Worm (Caenorhabditis elegans) whole organism, L3 larva: ENCODE results near the gene T16G12.9.

ENCODE experiments used
- R02D3.7 ChIP-seq: fragments of 150-350 bp; optimal IDR thresholded peaks from 2 replicates; lab custom pipeline; 2014; ENCODE audit warnings: missing biosample characterization, missing genetic modification characterization
- ZK546.5 ChIP-seq: sonication (generic microtip); optimal IDR thresholded peaks from 2 replicates; lab custom pipeline; 2017; ENCODE audit warnings: missing biosample characterization, missing genetic modification characterization
- aly-2 ChIP-seq: fragments of 150-350 bp; optimal IDR thresholded peaks from 2 replicates; lab custom pipeline; 2014; ENCODE audit warnings: missing biosample characterization, missing genetic modification characterization
- ama-1 ChIP-seq: fragments of 150-350 bp; optimal IDR thresholded peaks from 2 replicates; lab custom pipeline; 2018
- ceh-16 ChIP-seq: sonication (generic microtip); optimal IDR thresholded peaks from 2 replicates; lab custom pipeline; 2017; ENCODE audit warnings: missing biosample characterization, missing genetic modification characterization
- ceh-28 ChIP-seq: fragments of 150-350 bp; optimal IDR thresholded peaks from 2 replicates; lab custom pipeline; 2014; ENCODE audit warnings: missing biosample characterization, missing genetic modification reagents, missing genetic modification characterization
- ceh-82 ChIP-seq: fragments of 150-350 bp; optimal IDR thresholded peaks from 2 replicates; lab custom pipeline; 2014; ENCODE audit warnings: missing biosample characterization, missing genetic modification characterization
- ceh-9 ChIP-seq: sonication (generic microtip); optimal IDR thresholded peaks from 2 replicates; lab custom pipeline; 2018; ENCODE audit warnings: missing biosample characterization, missing genetic modification characterization
- daf-12 ChIP-seq: fragments of 150-350 bp; optimal IDR thresholded peaks from 2 replicates; lab custom pipeline; 2014; ENCODE audit warnings: missing biosample characterization, missing genetic modification reagents, missing genetic modification characterization
- egl-27 ChIP-seq: sonication (generic microtip); optimal IDR thresholded peaks from 4 replicates; lab custom pipeline; 2017; ENCODE audit warnings: missing biosample characterization, missing genetic modification reagents, missing genetic modification characterization
- egl-5 ChIP-seq: fragments of 150-350 bp; optimal IDR thresholded peaks from 2 replicates; lab custom pipeline; 2017; ENCODE audit warnings: missing biosample characterization, missing genetic modification reagents, missing genetic modification characterization, inconsistent platforms
- elt-1 ChIP-seq: fragments of 150-350 bp; optimal IDR thresholded peaks from 2 replicates; lab custom pipeline; 2014; ENCODE audit warnings: missing biosample characterization, missing genetic modification characterization
- elt-2 ChIP-seq: sonication (generic microtip); optimal IDR thresholded peaks from 2 replicates; lab custom pipeline; 2016; ENCODE audit warnings: missing genetic modification reagents, mild to moderate bottlenecking, missing genetic modification characterization, missing compliant biosample characterization
- elt-3 ChIP-seq, 3 experiments: fragments of 150-350 bp in 1 of 3; sonication (generic microtip) in 2 of 3; optimal IDR thresholded peaks; 2 replicates in 2 of 3; 4 replicates in 1 of 3; lab custom pipeline; 2014 to 2017; ENCODE audit warnings: missing biosample characterization in 3 of 3, missing genetic modification characterization in 3 of 3
- eor-1 ChIP-seq, 2 experiments: fragments of 150-350 bp; optimal IDR thresholded peaks; 2 replicates each; lab custom pipeline; 2014 to 2018; ENCODE audit warnings: missing biosample characterization in 2 of 2, missing genetic modification characterization in 2 of 2
- fkh-10 ChIP-seq: sonication (generic microtip); optimal IDR thresholded peaks from 2 replicates; lab custom pipeline; 2017; ENCODE audit warnings: missing biosample characterization, missing genetic modification reagents, missing genetic modification characterization
- fkh-2 ChIP-seq: fragments of 150-350 bp; optimal IDR thresholded peaks from 2 replicates; lab custom pipeline; 2014; ENCODE audit warnings: missing biosample characterization, missing genetic modification reagents, missing genetic modification characterization
- fos-1 ChIP-seq: fragments of 150-350 bp; optimal IDR thresholded peaks from 2 replicates; lab custom pipeline; 2014; ENCODE audit warnings: missing biosample characterization, missing genetic modification characterization
- hmg-11 ChIP-seq: sonication (generic microtip); optimal IDR thresholded peaks from 2 replicates; lab custom pipeline; 2016; ENCODE audit warnings: missing genetic modification characterization, missing compliant biosample characterization
- jun-1 ChIP-seq: fragments of 150-350 bp; optimal IDR thresholded peaks from 2 replicates; lab custom pipeline; 2014; ENCODE audit warnings: missing biosample characterization, missing genetic modification reagents, missing genetic modification characterization
- lin-15B ChIP-seq: fragments of 150-350 bp; optimal IDR thresholded peaks from 2 replicates; lab custom pipeline; 2014; ENCODE audit warnings: missing biosample characterization, missing genetic modification characterization
- lin-39 ChIP-seq: fragments of 150-350 bp; optimal IDR thresholded peaks from 2 replicates; lab custom pipeline; 2018; ENCODE audit warnings: missing biosample characterization, missing genetic modification reagents, missing genetic modification characterization
- lsy-12 ChIP-seq: sonication (generic microtip); optimal IDR thresholded peaks from 2 replicates; lab custom pipeline; 2016; ENCODE audit warnings: mild to moderate bottlenecking, missing genetic modification characterization, missing compliant biosample characterization
- mdl-1 ChIP-seq: fragments of 150-350 bp; optimal IDR thresholded peaks from 2 replicates; lab custom pipeline; 2014; ENCODE audit warnings: missing biosample characterization, missing genetic modification characterization
- mml-1 ChIP-seq: fragments of 150-350 bp; sonication (generic microtip); optimal IDR thresholded peaks from 3 replicates; lab custom pipeline; 2014; ENCODE audit warnings: missing biosample characterization, missing genetic modification characterization
- nfya-1 ChIP-seq: sonication (generic microtip); optimal IDR thresholded peaks from 2 replicates; lab custom pipeline; 2017; ENCODE audit warnings: missing genetic modification characterization, mild to moderate bottlenecking, missing compliant biosample characterization, antibody characterized with exemption, moderate library complexity; ENCODE audit not compliant: insufficient read depth
- nhr-11 ChIP-seq: fragments of 150-350 bp; optimal IDR thresholded peaks from 2 replicates; lab custom pipeline; 2014; ENCODE audit warnings: missing biosample characterization, missing genetic modification characterization
- nhr-12 ChIP-seq: fragments of 150-350 bp; optimal IDR thresholded peaks from 2 replicates; lab custom pipeline; 2014; ENCODE audit warnings: missing biosample characterization, missing genetic modification characterization
- nhr-23 ChIP-seq: fragments of 150-350 bp; optimal IDR thresholded peaks from 2 replicates; lab custom pipeline; 2014; ENCODE audit warnings: missing biosample characterization, missing genetic modification reagents, missing genetic modification characterization
- nhr-237 ChIP-seq: fragments of 150-350 bp; optimal IDR thresholded peaks from 2 replicates; lab custom pipeline; 2014; ENCODE audit warnings: missing biosample characterization, missing genetic modification characterization
- nhr-25 ChIP-seq: sonication (generic microtip); optimal IDR thresholded peaks from 2 replicates; lab custom pipeline; 2017; ENCODE audit warnings: missing biosample characterization, missing genetic modification characterization
- nhr-28 ChIP-seq: fragments of 150-350 bp; optimal IDR thresholded peaks from 2 replicates; lab custom pipeline; 2014; ENCODE audit warnings: missing biosample characterization, missing genetic modification characterization
- nhr-43 ChIP-seq: sonication (generic microtip); optimal IDR thresholded peaks from 2 replicates; lab custom pipeline; 2016; ENCODE audit warnings: mild to moderate bottlenecking, missing genetic modification characterization, missing compliant biosample characterization; ENCODE audit not compliant: poor library complexity, severe bottlenecking
- nhr-67 ChIP-seq: fragments of 150-350 bp; optimal IDR thresholded peaks from 2 replicates; lab custom pipeline; 2014; ENCODE audit warnings: missing biosample characterization, missing genetic modification characterization
- nhr-76 ChIP-seq: fragments of 150-350 bp; sonication (generic microtip); optimal IDR thresholded peaks from 5 replicates; lab custom pipeline; 2014; ENCODE audit warnings: missing biosample characterization, missing genetic modification characterization
- nhr-77 ChIP-seq: fragments of 150-350 bp; optimal IDR thresholded peaks from 2 replicates; lab custom pipeline; 2014; ENCODE audit warnings: missing biosample characterization, missing genetic modification characterization
- pha-4 ChIP-seq: fragments of 150-350 bp; optimal IDR thresholded peaks from 2 replicates; lab custom pipeline; 2014; ENCODE audit warnings: missing biosample characterization, missing genetic modification reagents, missing genetic modification characterization
- pqm-1 ChIP-seq: fragments of 150-350 bp; optimal IDR thresholded peaks from 2 replicates; lab custom pipeline; 2017; ENCODE audit warnings: missing biosample characterization, missing genetic modification characterization, inconsistent platforms
- sea-2 ChIP-seq: fragments of 150-350 bp; sonication (generic microtip); optimal IDR thresholded peaks from 4 replicates; lab custom pipeline; 2014; ENCODE audit warnings: missing biosample characterization, missing genetic modification reagents, missing genetic modification characterization
- skn-1 ChIP-seq: fragments of 150-350 bp; optimal IDR thresholded peaks from 2 replicates; lab custom pipeline; 2014; ENCODE audit warnings: missing biosample characterization, missing genetic modification characterization
- snpc-4 ChIP-seq: fragments of 150-350 bp; optimal IDR thresholded peaks from 2 replicates; lab custom pipeline; 2014; ENCODE audit warnings: missing biosample characterization, missing genetic modification characterization
- tbx-2 ChIP-seq: sonication (generic microtip); optimal IDR thresholded peaks from 2 replicates; lab custom pipeline; 2016; ENCODE audit warnings: mild to moderate bottlenecking, missing genetic modification characterization, missing compliant biosample characterization
- unc-39 ChIP-seq: sonication (generic microtip); optimal IDR thresholded peaks from 4 replicates; lab custom pipeline; 2017; ENCODE audit warnings: missing biosample characterization, missing genetic modification characterization
- unc-62 ChIP-seq: fragments of 150-350 bp; sonication (generic microtip); optimal IDR thresholded peaks from 4 replicates; lab custom pipeline; 2014; ENCODE audit warnings: missing biosample characterization, missing genetic modification reagents, missing genetic modification characterization
- zag-1 ChIP-seq: fragments of 150-350 bp; optimal IDR thresholded peaks from 2 replicates; lab custom pipeline; 2014; ENCODE audit warnings: missing biosample characterization, missing genetic modification characterization
- ztf-11 ChIP-seq: fragments of 150-350 bp; optimal IDR thresholded peaks from 2 replicates; lab custom pipeline; 2014; ENCODE audit warnings: missing biosample characterization, missing genetic modification characterization
- ztf-4 ChIP-seq: fragments of 150-350 bp; optimal IDR thresholded peaks from 2 replicates; lab custom pipeline; 2014; ENCODE audit warnings: missing biosample characterization, missing genetic modification characterization

Gene T16G12.9

DNA sequence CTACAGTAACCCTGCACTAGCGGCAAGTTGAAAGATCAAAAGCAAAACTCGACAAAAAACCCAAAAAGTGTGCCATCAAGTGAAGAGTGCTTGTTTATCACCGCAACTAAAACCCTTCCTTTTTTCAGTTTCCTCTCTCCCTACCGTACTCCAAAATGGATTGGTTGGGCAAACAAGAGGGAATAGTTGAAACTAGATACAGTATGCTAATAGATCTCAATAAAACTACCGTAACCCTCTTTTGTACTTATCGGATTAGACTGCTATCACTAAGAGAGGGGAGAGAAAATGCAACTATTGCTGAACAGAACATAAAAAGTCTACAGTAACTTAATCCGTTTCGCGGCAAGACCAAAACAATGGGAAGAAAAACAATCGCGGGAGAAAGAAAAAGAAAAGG is 17.3 kb upstream of the T16G12.9 start:
- TF ChIP-seq nfya-1 (tag; lab: Kevin White, UChicago) (peak; percentile 34), nhr-43 (tag; lab: Kevin White, UChicago) (no peak), ama-1 (lab: Kevin White, UChicago) (peak; percentile 52), aly-2 (tag; lab: Kevin White, UChicago) (no peak), unc-39 (tag; lab: Kevin White, UChicago) (no peak), ztf-11 (tag; lab: Kevin White, UChicago) (no peak), pha-4 (tag; lab: Kevin White, UChicago) (peak; percentile 47), mdl-1 (tag; lab: Kevin White, UChicago) (no peak), sea-2 (GFP tag; lab: Kevin White, UChicago) (no peak), elt-2 (tag; lab: Kevin White, UChicago) (peak; percentile 33), lin-39 (tag; lab: Kevin White, UChicago) (no peak)

DNA sequence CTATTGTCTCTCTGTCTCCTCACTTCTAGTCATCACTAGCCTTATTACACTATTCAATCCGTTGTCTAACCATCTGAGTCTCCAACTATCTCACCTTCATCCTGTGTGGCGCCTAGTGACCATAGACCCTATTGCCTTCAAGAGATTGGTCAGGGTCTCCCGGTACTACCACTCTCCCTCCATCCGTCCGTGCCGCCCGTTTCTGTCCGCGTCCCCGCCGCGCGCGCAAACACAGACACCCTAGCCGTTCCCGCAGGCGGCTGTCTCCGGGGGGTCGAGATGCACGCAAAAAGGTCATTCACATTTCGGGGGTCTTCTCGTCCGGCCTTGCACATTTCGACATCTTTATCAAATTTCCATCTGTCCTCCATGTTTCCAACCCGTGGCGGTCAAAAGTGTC is 16.5 kb upstream of the T16G12.9 start:
- no peak for TF ChIP-seq daf-12 (tag; lab: Kevin White, UChicago)
- TF ChIP-seq aly-2 (tag; lab: Kevin White, UChicago) = no peak
- TF ChIP-seq fkh-10 (GFP tag; lab: Kevin White, UChicago) = no peak
- TF ChIP-seq pqm-1 (tag; lab: Kevin White, UChicago) = no peak
- no peak for TF ChIP-seq elt-3 (tag; optimal IDR thresholded peaks at IDR 0.05; lab: Kevin White, UChicago)
- no peak for TF ChIP-seq nhr-77 (tag; lab: Kevin White, UChicago)
- TF ChIP-seq fkh-2 (tag; lab: Kevin White, UChicago) = no peak
- TF ChIP-seq snpc-4 = no peak
- no peak for TF ChIP-seq ztf-4 (tag; lab: Kevin White, UChicago)
- TF ChIP-seq ztf-11 (tag; lab: Kevin White, UChicago) = no peak
- TF ChIP-seq ama-1 (lab: Kevin White, UChicago) = no peak
- TF ChIP-seq nhr-12 = no peak
- peak; percentile 86 for TF ChIP-seq nhr-25
- no peak for TF ChIP-seq elt-1 (tag; lab: Kevin White, UChicago)
- TF ChIP-seq R02D3.7 = no peak
- no peak for TF ChIP-seq nhr-237 (tag; lab: Kevin White, UChicago)
- no peak for TF ChIP-seq nhr-76 (tag; lab: Kevin White, UChicago)
- TF ChIP-seq mml-1 (tag; lab: Kevin White, UChicago) = no peak
- TF ChIP-seq nhr-43 (tag; lab: Kevin White, UChicago) = peak; percentile 63
- TF ChIP-seq tbx-2 (tag; lab: Kevin White, UChicago) = peak; percentile 11
- peak; percentile 51 for TF ChIP-seq lin-15B
- TF ChIP-seq nhr-23 (tag; lab: Kevin White, UChicago) = peak; percentile 55
- TF ChIP-seq lin-39 (tag; lab: Kevin White, UChicago) = peak; percentile 50
- TF ChIP-seq nfya-1 (tag; lab: Kevin White, UChicago) = peak; percentile 93
- TF ChIP-seq nhr-11 (tag; lab: Kevin White, UChicago) = no peak
- TF ChIP-seq elt-2 (tag; lab: Kevin White, UChicago) = no peak
- TF ChIP-seq hmg-11 (tag; lab: Kevin White, UChicago) = no peak
- no peak for TF ChIP-seq unc-39 (tag; lab: Kevin White, UChicago)
- no peak for TF ChIP-seq ceh-16 (tag; lab: Kevin White, UChicago)
- TF ChIP-seq unc-62 (GFP tag; lab: Kevin White, UChicago) = no peak
- TF ChIP-seq ceh-82 = no peak
- no peak for TF ChIP-seq fos-1
- TF ChIP-seq ceh-28 (tag; lab: Kevin White, UChicago) = no peak
- peak; percentile 52 for TF ChIP-seq lsy-12 (tag; lab: Kevin White, UChicago)
- TF ChIP-seq nhr-67 (tag; lab: Kevin White, UChicago) = no peak
- TF ChIP-seq ceh-9 = no peak
- TF ChIP-seq skn-1 (tag; lab: Kevin White, UChicago) = no peak
- no peak for TF ChIP-seq jun-1 (tag; lab: Kevin White, UChicago)
- TF ChIP-seq mdl-1 (tag; lab: Kevin White, UChicago) = no peak
- no peak for TF ChIP-seq ZK546.5 (tag; lab: Kevin White, UChicago)
- TF ChIP-seq nhr-28 (tag; lab: Kevin White, UChicago) = no peak
- no peak for TF ChIP-seq eor-1 (tag; optimal IDR thresholded peaks at IDR 0.05; lab: Kevin White, UChicago)
- TF ChIP-seq pha-4 (tag; lab: Kevin White, UChicago) = no peak
- peak; percentile 6 for TF ChIP-seq egl-5 (tag; lab: Kevin White, UChicago)
- TF ChIP-seq sea-2 (GFP tag; lab: Kevin White, UChicago) = no peak
- TF ChIP-seq egl-27 = no peak
- no peak for TF ChIP-seq zag-1 (tag; lab: Kevin White, UChicago)
